Fruit fly (Drosophila melanogaster): ENCODE data around the gene CG9427.
A peak's percentile ranks its signal among the peaks of the same experiment; 100 is the strongest.

The CG9427 gene

dm6 chr3R:9590952-9591532 lies 35.7 kb downstream of the CG9427 start, which contains the start of the genes bocks and CG8312 (continued):
- TF ChIP-seq CG17385 (GFP tag; optimal IDR thresholded peaks at IDR 0.05) = peak; percentile 29
- peak; percentile 69 for TF ChIP-seq lilli (GFP tag; optimal IDR thresholded peaks at IDR 0.05)
- peak; percentile 26 for TF ChIP-seq ind (GFP tag; optimal IDR thresholded peaks at IDR 0.05)
- no peak for TF ChIP-seq CG10321 (GFP tag; IDR thresholded peaks at IDR 0.05)
- peak; percentile 56 for TF ChIP-seq Ets65A (GFP tag)
- TF ChIP-seq HmgZ (tag; optimal IDR thresholded peaks at IDR 0.05) = peak; percentile 33
- no peak for TF ChIP-seq CG5953 (GFP tag; IDR thresholded peaks at IDR 0.05)
- TF ChIP-seq fd64A (GFP tag; optimal IDR thresholded peaks at IDR 0.05) = no peak
- no peak for TF ChIP-seq CG31365 (tag; optimal IDR thresholded peaks at IDR 0.05)
- no peak for TF ChIP-seq schlank (tag; optimal IDR thresholded peaks at IDR 0.05)
- TF ChIP-seq jing (GFP tag; optimal IDR thresholded peaks at IDR 0.05) = no peak
- no peak for TF ChIP-seq CG7745 (tag; optimal IDR thresholded peaks at IDR 0.05)
- no peak for TF ChIP-seq seq (GFP tag; IDR thresholded peaks at IDR 0.05)
- TF ChIP-seq usp (GFP tag; optimal IDR thresholded peaks at IDR 0.05) = no peak
- TF ChIP-seq Side (GFP tag; optimal IDR thresholded peaks at IDR 0.05) = peak; percentile 20
- TF ChIP-seq Sin3A (optimal IDR thresholded peaks at IDR 0.05) = peak; percentile 99
- peak; percentile 47 for TF ChIP-seq bab2 (GFP tag; optimal IDR thresholded peaks at IDR 0.05)
- TF ChIP-seq CHES-1-like (GFP tag; optimal IDR thresholded peaks at IDR 0.05) = peak; percentile 85
- TF ChIP-seq CG12744 (GFP tag; optimal IDR thresholded peaks at IDR 0.05) = no peak
- peak; percentile 59 for TF ChIP-seq Dad (GFP tag; optimal IDR thresholded peaks at IDR 0.05)
- peak; percentile 45 for TF ChIP-seq Dip3 (GFP tag; optimal IDR thresholded peaks at IDR 0.05)
- TF ChIP-seq tx (GFP tag; optimal IDR thresholded peaks at IDR 0.05) = peak; percentile 38
- TF ChIP-seq CG14014 (GFP tag; IDR thresholded peaks at IDR 0.05) = no peak
- peak; percentile 74 for TF ChIP-seq onecut (GFP tag; IDR thresholded peaks at IDR 0.05)
- no peak for TF ChIP-seq pfk (GFP tag; optimal IDR thresholded peaks at IDR 0.05)
- TF ChIP-seq CG14965 (GFP tag; optimal IDR thresholded peaks at IDR 0.05; ENCODE audit: borderline replicate concordance) = no peak
- TF ChIP-seq CG10543 (GFP tag; optimal IDR thresholded peaks at IDR 0.05) = peak; percentile 67
- TF ChIP-seq CG3065 (GFP tag; optimal IDR thresholded peaks at IDR 0.05) = no peak
- TF ChIP-seq zfh1 (GFP tag; IDR thresholded peaks at IDR 0.05) = no peak
- peak; percentile 55 for TF ChIP-seq Hsf (GFP tag; optimal IDR thresholded peaks at IDR 0.05)
- peak; percentile 62 for TF ChIP-seq Antp (GFP tag; optimal IDR thresholded peaks at IDR 0.05)
- no peak for TF ChIP-seq abd-A (tag; optimal IDR thresholded peaks at IDR 0.05)
- TF ChIP-seq CG4820 (GFP tag; optimal IDR thresholded peaks at IDR 0.05) = peak; percentile 39
- TF ChIP-seq gsb (GFP tag; IDR thresholded peaks at IDR 0.05) = no peak
- no peak for TF ChIP-seq Tbp (GFP tag; optimal IDR thresholded peaks at IDR 0.05)
- TF ChIP-seq ttk (GFP tag; IDR thresholded peaks at IDR 0.05) = no peak
- TF ChIP-seq Pdp1 (GFP tag; optimal IDR thresholded peaks at IDR 0.05) = peak; percentile 41 to 77
- no peak for TF ChIP-seq CG18476 (GFP tag; optimal IDR thresholded peaks at IDR 0.05)
- TF ChIP-seq CG34376 (GFP tag; optimal IDR thresholded peaks at IDR 0.05) = peak; percentile 52
- no peak for TF ChIP-seq Elba2 (GFP tag; optimal IDR thresholded peaks at IDR 0.05)
- TF ChIP-seq hth (optimal IDR thresholded peaks at IDR 0.05) = no peak
- no peak for TF ChIP-seq jigr1 (GFP tag; IDR thresholded peaks at IDR 0.05)
- TF ChIP-seq HLH3B (GFP tag; IDR thresholded peaks at IDR 0.05) = no peak
- TF ChIP-seq CG9727 (GFP tag; optimal IDR thresholded peaks at IDR 0.05) = peak; percentile 28
- no peak for TF ChIP-seq Ptx1 (GFP tag; IDR thresholded peaks at IDR 0.05)
- TF ChIP-seq CG31441 (GFP tag; IDR thresholded peaks at IDR 0.05) = no peak
- TF ChIP-seq slou (GFP tag; optimal IDR thresholded peaks at IDR 0.05) = no peak
- TF ChIP-seq CG12104 (GFP tag; optimal IDR thresholded peaks at IDR 0.05) = no peak
- TF ChIP-seq inv (GFP tag; IDR thresholded peaks at IDR 0.05; ENCODE audit: partially characterized antibody) = no peak
- TF ChIP-seq sima (GFP tag; optimal IDR thresholded peaks at IDR 0.05) = no peak
- peak; percentile 5 for TF ChIP-seq CG8944 (GFP tag; optimal IDR thresholded peaks at IDR 0.05)
- no peak for TF ChIP-seq Hey (tag; optimal IDR thresholded peaks at IDR 0.05)
- TF ChIP-seq CG13123 (GFP tag; optimal IDR thresholded peaks at IDR 0.05) = peak; percentile 5

Measured in whole organism, embryonic.